Worm (Caenorhabditis elegans): ENCODE measurements around the gene col-9.
A peak's percentile ranks its signal among the peaks of the same experiment; 100 is the strongest.

The col-9 gene

DNA sequence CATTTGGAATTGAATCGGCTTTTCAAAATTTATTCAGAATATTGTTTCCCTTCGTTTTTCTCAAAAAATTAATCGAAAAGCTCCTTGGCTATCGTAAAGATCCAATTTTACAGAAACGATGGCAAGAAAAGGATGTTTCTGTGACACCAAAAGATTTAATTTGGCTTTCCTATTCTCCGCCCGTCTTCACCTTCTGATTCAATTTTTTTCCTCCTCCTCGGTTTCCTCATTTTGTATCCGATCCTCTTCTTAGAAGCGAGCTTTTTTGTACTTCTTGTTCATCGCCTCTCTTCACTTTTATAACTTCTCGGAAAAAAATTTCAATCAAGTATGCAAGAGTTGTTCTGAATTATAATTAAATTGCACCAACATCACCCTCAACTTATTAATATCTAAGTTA, 20.2 kb downstream of the col-9 start:
- no peak for TF ChIP-seq arid-1 (GFP tag; conservative IDR thresholded peaks at IDR 0.05)
- no peak for TF ChIP-seq nhr-6 (tag; optimal IDR thresholded peaks at IDR 0.05)
- TF ChIP-seq fkh-10 (GFP tag; optimal IDR thresholded peaks at IDR 0.05): peak; percentile 52
- no peak for TF ChIP-seq mxl-3 (GFP tag; optimal IDR thresholded peaks at IDR 0.05)

DNA sequence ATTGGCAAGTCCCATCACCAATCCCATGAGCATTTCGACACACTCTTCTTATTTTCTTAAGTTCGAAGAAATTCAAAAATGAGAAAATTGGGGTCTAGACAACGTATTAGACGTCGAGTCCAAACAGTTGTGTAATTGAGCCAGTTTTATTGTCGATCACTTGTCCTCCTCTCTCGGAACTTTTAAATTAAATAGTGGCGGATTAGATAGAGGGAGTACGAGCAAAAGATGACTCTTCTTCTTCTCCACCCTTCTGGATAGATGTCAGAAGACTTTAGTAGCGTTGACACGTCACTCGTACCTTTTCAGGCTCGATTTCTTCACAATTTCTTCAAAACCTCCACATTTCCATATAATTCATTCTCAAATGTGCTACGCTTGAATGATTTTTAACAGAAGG, 25.3 kb downstream of the col-9 start:
- no peak for TF ChIP-seq zag-1 (tag; optimal IDR thresholded peaks at IDR 0.05)
- TF ChIP-seq unc-62 (GFP tag; optimal IDR thresholded peaks at IDR 0.05 in 1 of 2): peak in 1 of 2 experiments; percentile 57
- no peak for TF ChIP-seq unc-62 (tag; optimal IDR thresholded peaks at IDR 0.05)

DNA sequence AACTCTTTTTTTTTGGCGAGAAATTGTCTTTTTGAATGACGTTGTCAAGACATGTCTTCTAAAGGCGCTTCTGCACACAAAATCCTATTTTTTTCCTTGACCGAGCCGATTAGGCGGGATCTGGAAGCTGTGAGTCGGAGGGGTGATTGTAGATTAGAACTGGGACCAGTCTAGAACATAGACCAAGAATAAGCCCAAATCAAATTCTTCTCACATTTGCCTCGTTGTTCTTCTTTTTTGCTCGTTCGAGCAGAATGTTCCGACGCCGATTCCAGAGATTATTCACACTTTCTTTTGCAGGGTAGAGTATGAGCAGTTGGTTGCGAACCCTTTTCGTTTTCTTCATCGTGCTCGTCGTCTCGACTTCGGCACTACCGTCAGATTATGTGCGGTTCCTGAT, 28.7 kb downstream of the col-9 start, which contains the start of gene nlp-53:
Gene nlp-53 (plus strand): TSS at position 301 of the 400 bp plus-strand sequence.
- TF ChIP-seq unc-62 (GFP tag; optimal IDR thresholded peaks at IDR 0.05 in 1 of 2) (peak in 1 of 2 experiments; percentile 41), unc-62 (tag; optimal IDR thresholded peaks at IDR 0.05) (no peak), ceh-28 (tag; optimal IDR thresholded peaks at IDR 0.05) (no peak)

DNA sequence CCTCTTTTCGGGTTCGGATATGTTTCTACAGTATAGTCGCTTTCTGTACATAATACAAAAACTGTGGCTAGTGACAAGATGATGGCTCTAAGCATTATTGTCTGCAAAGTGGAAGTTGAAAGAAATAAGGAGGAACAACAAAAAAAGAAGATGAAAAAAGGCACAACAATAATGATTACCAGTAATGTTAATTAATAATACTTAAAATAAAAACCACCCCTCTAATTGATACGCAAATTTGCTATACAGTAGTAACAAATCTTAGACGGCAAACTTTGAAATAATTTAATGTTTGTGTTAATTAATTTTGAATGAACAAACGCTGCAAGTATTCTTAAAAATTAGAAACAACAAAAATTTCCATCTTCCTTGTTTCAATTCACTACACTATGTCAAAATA, 31.8 kb downstream of the col-9 start, which contains the start of gene Y12A6A.1:
Gene Y12A6A.1 (minus strand): TSS at position 101 of the 400 bp plus-strand sequence.
- no peak for TF ChIP-seq nhr-76 (tag; optimal IDR thresholded peaks at IDR 0.05)

DNA sequence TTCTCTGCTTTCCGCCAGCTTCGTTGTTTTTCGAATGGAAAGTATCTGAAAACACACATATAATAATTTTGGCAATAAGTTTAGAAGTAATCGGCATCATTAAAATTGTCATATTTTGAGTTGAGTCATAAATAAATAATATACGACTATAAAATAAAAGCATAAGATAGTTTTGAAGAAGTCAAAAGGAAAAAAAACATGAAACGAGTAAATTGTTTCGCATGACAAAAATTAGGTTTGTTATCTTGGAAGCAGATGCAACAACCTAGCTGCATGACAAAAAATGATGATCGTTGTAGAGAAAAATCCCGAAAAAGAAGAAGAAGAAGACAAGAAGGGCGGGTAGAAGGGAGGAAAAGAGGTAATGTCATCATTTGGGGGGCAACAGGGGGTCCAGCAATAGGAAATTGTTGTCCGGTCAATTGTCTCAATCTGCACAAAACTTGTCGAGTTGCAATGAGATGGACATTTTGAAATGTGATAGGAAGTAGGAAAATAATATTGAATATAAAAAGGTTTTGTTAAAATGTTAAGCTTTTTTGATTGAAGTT, 41.4 kb downstream of the col-9 start, which contains the start of gene nlg-1:
Gene nlg-1 (minus strand): TSS at position 51 of the 551 bp plus-strand sequence.
- TF ChIP-seq fkh-10 (GFP tag; optimal IDR thresholded peaks at IDR 0.05) (peak; percentile 66), dmd-8 (GFP tag; IDR thresholded peaks at IDR 0.05) (no peak), Y5F2A.4 (GFP tag; optimal IDR thresholded peaks at IDR 0.05) (no peak)

DNA sequence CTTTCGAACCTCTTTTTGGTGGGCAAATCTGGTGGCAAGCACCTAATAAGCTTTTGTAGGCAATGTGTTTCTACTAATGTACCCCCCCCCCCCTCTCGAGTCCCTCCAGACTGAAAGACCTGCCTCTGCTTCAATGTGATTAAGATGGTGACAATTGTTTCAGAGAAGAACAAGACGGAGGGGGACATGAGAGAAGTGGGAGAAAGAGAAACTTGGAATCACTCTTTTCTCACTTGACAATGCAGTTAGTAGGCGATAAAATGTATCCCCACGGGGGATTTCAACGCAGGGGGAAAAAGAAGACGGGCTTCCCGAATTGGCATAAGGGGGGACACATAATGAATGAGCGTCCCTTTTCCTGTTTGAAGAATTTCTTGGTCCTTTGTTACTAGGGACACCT, 42.4 kb downstream of the col-9 start:
- TF ChIP-seq aha-1 (tag) (peak; percentile 14), ces-1 (GFP tag; optimal IDR thresholded peaks at IDR 0.05) (no peak), hmg-1.1 (GFP tag; IDR thresholded peaks at IDR 0.05) (peak; percentile 27; the same call in 1 of the 2 replicates), F37D6.2 (tag; optimal IDR thresholded peaks at IDR 0.05) (no peak)

DNA sequence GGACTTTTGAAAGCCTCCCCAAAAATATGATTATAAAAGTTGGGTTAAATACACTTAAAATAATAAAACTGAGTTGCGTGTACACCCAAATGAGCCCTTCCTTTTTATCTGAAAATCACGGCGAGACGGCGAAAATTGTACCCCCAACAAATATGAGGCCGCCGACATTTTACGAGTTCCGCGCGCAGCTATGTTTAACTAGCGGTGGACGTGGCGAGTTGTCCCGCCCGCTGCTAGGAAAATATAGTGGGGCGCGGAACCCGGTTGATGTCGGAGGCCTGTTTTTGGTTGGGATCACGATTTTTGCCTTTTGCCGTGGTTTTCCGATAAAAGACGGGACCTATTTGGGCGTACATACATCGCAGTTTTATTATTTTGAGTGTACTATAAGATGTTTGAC, 43.2 kb downstream of the col-9 start:
- TF ChIP-seq D1046.2 (GFP tag; IDR thresholded peaks at IDR 0.05): no peak
- no peak for TF ChIP-seq egl-27 (tag; optimal IDR thresholded peaks at IDR 0.05)
- TF ChIP-seq mes-2 (tag; optimal IDR thresholded peaks at IDR 0.05; ENCODE audit: poor library complexity, severe bottlenecking): no peak
- no peak for TF ChIP-seq set-16 (GFP tag; IDR thresholded peaks at IDR 0.05)
- no peak for TF ChIP-seq T26A8.4 (GFP tag; IDR thresholded peaks at IDR 0.05)
- no peak for TF ChIP-seq skn-1 (tag; optimal IDR thresholded peaks at IDR 0.05)
- no peak for TF ChIP-seq nhr-28 (tag; optimal IDR thresholded peaks at IDR 0.05)
- TF ChIP-seq snpc-4 (tag; optimal IDR thresholded peaks at IDR 0.05): no peak
- no peak for TF ChIP-seq spr-1 (tag; optimal IDR thresholded peaks at IDR 0.05)
- no peak for TF ChIP-seq lin-1 (GFP tag; IDR thresholded peaks at IDR 0.05)
- TF ChIP-seq F10B5.3 (tag; optimal IDR thresholded peaks at IDR 0.05): no peak
- no peak for TF ChIP-seq madf-9 (GFP tag; conservative IDR thresholded peaks at IDR 0.05)
- no peak for TF ChIP-seq nhr-76 (tag; optimal IDR thresholded peaks at IDR 0.05)
- no peak for TF ChIP-seq dmd-8 (GFP tag; IDR thresholded peaks at IDR 0.05)
- TF ChIP-seq tag-97 (GFP tag; IDR thresholded peaks at IDR 0.05): no peak
- no peak for TF ChIP-seq ZK546.5 (tag; optimal IDR thresholded peaks at IDR 0.05)

Data from whole organism, L4 larva.